Worm (Caenorhabditis elegans) whole organism, young adult: Measurements from ENCODE around the gene T13F3.8.

Source experiments
- C06A6.2 ChIP-seq: fragments of 200-800 bp; sonication (Bioruptor generic); conservative IDR thresholded peaks from 2 replicates; pipeline ENCODE4 v1.3.6; 2022; ENCODE audit warnings: missing genetic modification characterization, missing compliant biosample characterization
- F37B4.10 ChIP-seq: fragments of 200-800 bp; sonication (Bioruptor generic); IDR thresholded peaks from 2 replicates; pipeline ENCODE4 v1.3.6; 2022; ENCODE audit warnings: missing genetic modification characterization, missing compliant biosample characterization
- ama-1 ChIP-seq, 3 experiments: fragments of 150-350 bp in 1 of 3; sonication (generic microtip) in 2 of 3; optimal IDR thresholded peaks; 2 replicates each; lab custom pipeline; 2014 to 2018; ENCODE audit warnings: missing biosample characterization in 2 of 3, missing genetic modification characterization in 2 of 3, missing genetic modification reagents in 2 of 3
- him-1 ChIP-seq: sonication (generic microtip); optimal IDR thresholded peaks from 2 replicates; lab custom pipeline; 2016; ENCODE audit warnings: missing genotype, missing genetic modification reagents, missing genetic modification characterization, missing compliant biosample characterization
- hlh-12 ChIP-seq: sonication (generic microtip); optimal IDR thresholded peaks from 2 replicates; lab custom pipeline; 2016; ENCODE audit warnings: missing genetic modification characterization, missing compliant biosample characterization
- madf-3 ChIP-seq: fragments of 200-800 bp; sonication (Bioruptor generic); IDR thresholded peaks from 2 replicates; pipeline ENCODE4 v1.3.6; 2022; ENCODE audit warnings: missing genetic modification reagents, missing genetic modification characterization, missing compliant biosample characterization
- nhr-90 ChIP-seq: sonication (generic microtip); optimal IDR thresholded peaks from 2 replicates; lab custom pipeline; 2016; ENCODE audit warnings: missing genotype, mild to moderate bottlenecking, missing genetic modification characterization, missing compliant biosample characterization
- snpc-4 ChIP-seq, 5 experiments: fragments of 150-350 bp in 1 of 5; sonication (generic microtip) in 4 of 5; optimal IDR thresholded peaks; 2 replicates each; lab custom pipeline; 2014 to 2018; ENCODE audit warnings: missing genetic modification characterization in 5 of 5, missing biosample characterization in 3 of 5, antibody characterized with exemption in 2 of 5, mild to moderate bottlenecking in 2 of 5, missing compliant biosample characterization in 2 of 5, missing genotype in 2 of 5, moderate library complexity in 2 of 5, missing genetic modification reagents in 1 of 5
- tlf-1 ChIP-seq: fragments of 200-800 bp; sonication (Bioruptor generic); optimal IDR thresholded peaks from 2 replicates; lab custom pipeline; 2018; ENCODE audit warnings: mild to moderate bottlenecking, missing genetic modification characterization, missing compliant biosample characterization
- unc-130 ChIP-seq: sonication (generic microtip); optimal IDR thresholded peaks from 2 replicates; lab custom pipeline; 2016; ENCODE audit warnings: missing genetic modification reagents, missing genetic modification characterization, missing compliant biosample characterization

DNA sequence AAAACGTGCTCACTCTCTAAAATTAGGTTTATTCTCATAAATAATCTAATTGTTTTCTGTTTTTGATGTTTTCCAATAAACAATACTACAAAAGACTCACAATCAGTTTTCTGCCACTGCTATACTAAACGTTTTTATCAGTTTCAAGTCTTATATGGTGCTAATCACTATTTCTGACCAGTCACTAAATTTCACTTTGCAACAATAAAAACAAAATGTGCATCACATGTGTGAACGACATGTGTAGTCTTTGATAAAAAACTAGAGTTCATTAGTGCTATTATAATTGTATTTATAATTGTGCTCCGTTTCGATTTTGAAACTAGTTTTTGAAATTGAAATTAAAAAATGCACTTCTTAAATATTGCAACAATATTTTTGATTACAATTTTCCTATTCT lies 8.3 kb downstream of the T13F3.8 start, which contains the start of gene cyp-37B1:
- no peak for TF ChIP-seq ama-1 (optimal IDR thresholded peaks at IDR 0.05; lab: Kevin White, UChicago)
- TF ChIP-seq ama-1 (GFP tag; optimal IDR thresholded peaks at IDR 0.05; lab: Kevin White, UChicago) = no peak
- no peak for TF ChIP-seq C06A6.2 (GFP tag; lab: Robert Waterston, UW)
- no peak for TF ChIP-seq tlf-1 (GFP tag; lab: Kevin White, UChicago)
- no peak for TF ChIP-seq unc-130 (GFP tag; lab: Kevin White, UChicago)
- no peak for TF ChIP-seq nhr-90 (tag; lab: Kevin White, UChicago)
- TF ChIP-seq him-1 (tag; lab: Kevin White, UChicago) = no peak
- no peak for TF ChIP-seq madf-3 (GFP tag; lab: Robert Waterston, UW)
- no peak for TF ChIP-seq snpc-4 (GFP tag; optimal IDR thresholded peaks at IDR 0.05; lab: Kevin White, UChicago)
- peak in 1 of 4 experiments; percentile 17 for TF ChIP-seq snpc-4 (tag; optimal IDR thresholded peaks at IDR 0.05; lab: Kevin White, UChicago)
- TF ChIP-seq F37B4.10 (GFP tag; lab: Robert Waterston, UW) = no peak
- TF ChIP-seq hlh-12 (tag; lab: Kevin White, UChicago) = no peak
